Fruit fly (Drosophila melanogaster): ENCODE data around the gene Nfs1.

Gene Nfs1

DNA sequence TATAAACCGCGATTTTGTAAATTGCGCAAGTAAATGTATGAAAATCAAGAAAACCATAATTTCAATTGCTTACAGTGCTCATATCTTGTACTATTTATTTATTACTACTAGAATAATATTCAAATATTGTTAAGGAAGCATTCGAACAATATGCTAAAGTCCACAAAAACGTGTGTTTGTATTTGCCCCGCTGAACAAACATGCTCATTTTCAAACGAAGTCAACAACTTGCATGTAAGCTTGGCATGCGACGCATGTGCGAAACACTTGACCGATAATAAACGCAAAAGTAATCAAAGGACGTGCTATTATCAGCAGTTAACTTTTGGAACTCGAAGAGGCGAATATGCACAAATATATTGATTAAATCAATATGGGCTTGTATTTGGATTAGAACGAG is 21.7 kb downstream of the Nfs1 start (continued):
- TF ChIP-seq chn (GFP tag; optimal IDR thresholded peaks at IDR 0.05) (no peak), chinmo (GFP tag; IDR thresholded peaks at IDR 0.05; ENCODE audit: partially characterized antibody) (no peak), CG18764 (GFP tag; optimal IDR thresholded peaks at IDR 0.05) (peak; percentile 46), gt (GFP tag; IDR thresholded peaks at IDR 0.05) (no peak), Deaf1 (tag; optimal IDR thresholded peaks at IDR 0.05) (no peak), slou (GFP tag; optimal IDR thresholded peaks at IDR 0.05) (no peak), CG3065 (GFP tag; optimal IDR thresholded peaks at IDR 0.05) (peak; percentile 40), CG9817 (tag; optimal IDR thresholded peaks at IDR 0.05) (peak; percentile 29), fru (optimal IDR thresholded peaks at IDR 0.05) (no peak), CG2712 (tag; optimal IDR thresholded peaks at IDR 0.05) (peak; percentile 26), Eip74EF (GFP tag; optimal IDR thresholded peaks at IDR 0.05) (peak in 1 of 2 experiments; percentile 79), E2f1 (GFP tag; IDR thresholded peaks at IDR 0.05) (no peak), eyg (GFP tag; optimal IDR thresholded peaks at IDR 0.05) (no peak), Neu2 (GFP tag; optimal IDR thresholded peaks at IDR 0.05; ENCODE audit: borderline replicate concordance) (no peak), ems (GFP tag; optimal IDR thresholded peaks at IDR 0.05) (no peak), CG1832 (GFP tag; optimal IDR thresholded peaks at IDR 0.05) (no peak), Hsf (GFP tag; optimal IDR thresholded peaks at IDR 0.05) (peak; percentile 37), hbn (GFP tag; IDR thresholded peaks at IDR 0.05; ENCODE audit: partially characterized antibody) (no peak), Ptx1 (GFP tag; IDR thresholded peaks at IDR 0.05) (no peak), Blimp-1 (GFP tag; optimal IDR thresholded peaks at IDR 0.05) (peak; percentile 76), CG17802 (tag; optimal IDR thresholded peaks at IDR 0.05) (peak; percentile 15), p53 (GFP tag; optimal IDR thresholded peaks at IDR 0.05) (no peak), CG12071 (GFP tag; optimal IDR thresholded peaks at IDR 0.05) (peak; percentile 73), Oli (tag; optimal IDR thresholded peaks at IDR 0.05) (peak; percentile 24), CG10565 (GFP tag; optimal IDR thresholded peaks at IDR 0.05) (no peak), nom (GFP tag; optimal IDR thresholded peaks at IDR 0.05) (no peak), abd-A (tag; optimal IDR thresholded peaks at IDR 0.05) (no peak), CG3995 (GFP tag; optimal IDR thresholded peaks at IDR 0.05) (no peak), lbe (GFP tag; optimal IDR thresholded peaks at IDR 0.05) (no peak), tin (GFP tag; optimal IDR thresholded peaks at IDR 0.05) (no peak), Elba2 (GFP tag; optimal IDR thresholded peaks at IDR 0.05) (no peak), unpg (GFP tag; optimal IDR thresholded peaks at IDR 0.05) (peak; percentile 75), Pdp1 (GFP tag; optimal IDR thresholded peaks at IDR 0.05) (no peak), CG8388 (GFP tag; optimal IDR thresholded peaks at IDR 0.05) (peak; percentile 42), Asciz (GFP tag; optimal IDR thresholded peaks at IDR 0.05) (peak; percentile 78), CG42726 (GFP tag; IDR thresholded peaks at IDR 0.05; ENCODE audit: partially characterized antibody) (no peak), Spps (tag; optimal IDR thresholded peaks at IDR 0.05) (peak; percentile 23), fd64A (GFP tag; optimal IDR thresholded peaks at IDR 0.05) (peak; percentile 84), zfh1 (GFP tag; IDR thresholded peaks at IDR 0.05) (peak; percentile 46; the same call in 2 of the 3 replicates), CG10209 (GFP tag; optimal IDR thresholded peaks at IDR 0.05) (peak; percentile 83), sqz (GFP tag; optimal IDR thresholded peaks at IDR 0.05) (no peak), Dp (GFP tag; optimal IDR thresholded peaks at IDR 0.05) (no peak), ttk (GFP tag; IDR thresholded peaks at IDR 0.05) (no peak), CG12299 (tag; optimal IDR thresholded peaks at IDR 0.05) (peak; percentile 89), CG10267 (tag; optimal IDR thresholded peaks at IDR 0.05) (peak; percentile 27), jumu (GFP tag; optimal IDR thresholded peaks at IDR 0.05) (no peak), CG5180 (GFP tag; optimal IDR thresholded peaks at IDR 0.05) (no peak), ab (GFP tag; optimal IDR thresholded peaks at IDR 0.05) (no peak), dm (GFP tag; optimal IDR thresholded peaks at IDR 0.05) (no peak), D19A (tag; optimal IDR thresholded peaks at IDR 0.05) (peak; percentile 27), gro (GFP tag; optimal IDR thresholded peaks at IDR 0.05) (peak; percentile 25)

Data from whole organism, embryonic.